Worm (Caenorhabditis elegans) whole organism, L4 larva: ENCODE data around the gene pfd-2.
A peak's percentile ranks its signal among the peaks of the same experiment; 100 is the strongest.

ENCODE experiments used
- D1046.2 ChIP-seq: fragments of 200-800 bp; sonication (Bioruptor generic); IDR thresholded peaks from 2 replicates; pipeline ENCODE4 v1.3.6; 2022; ENCODE audit warnings: missing genetic modification characterization, missing compliant biosample characterization
- F26F4.8 ChIP-seq: fragments of 200-800 bp; sonication (Bioruptor generic); conservative IDR thresholded peaks from 2 replicates; pipeline ENCODE4 v1.3.6; 2022; ENCODE audit warnings: missing genetic modification characterization, missing compliant biosample characterization
- F49E8.2 ChIP-seq: sonication (generic microtip); optimal IDR thresholded peaks from 2 replicates; lab custom pipeline; 2016; ENCODE audit warnings: missing compliant biosample characterization, mild to moderate bottlenecking, missing genetic modification characterization, borderline replicate concordance
- R02D3.7 ChIP-seq: fragments of 150-350 bp; sonication (generic microtip); optimal IDR thresholded peaks from 3 replicates; lab custom pipeline; 2014; ENCODE audit warnings: missing biosample characterization, missing genetic modification characterization
- Y105C5A.15 ChIP-seq: fragments of 200-800 bp; sonication (Bioruptor generic); IDR thresholded peaks from 2 replicates; pipeline ENCODE4 v1.3.6; 2022; ENCODE audit warnings: missing genetic modification characterization, missing compliant biosample characterization
- Y5F2A.4 ChIP-seq: fragments of 200-800 bp; sonication (Bioruptor generic); optimal IDR thresholded peaks from 2 replicates; lab custom pipeline; 2018; ENCODE audit warnings: mild to moderate bottlenecking, missing genetic modification characterization, missing compliant biosample characterization
- ZK337.2 ChIP-seq: fragments of 200-800 bp; sonication (Bioruptor generic); IDR thresholded peaks from 2 replicates; pipeline ENCODE4 v1.3.6; 2022; ENCODE audit warnings: missing genetic modification reagents, missing genetic modification characterization, missing compliant biosample characterization
- aha-1 ChIP-seq: fragments of 150-350 bp; peaks from one replicate; lab custom pipeline; 2014; ENCODE audit warnings: missing biosample characterization, missing genetic modification characterization
- ama-1 ChIP-seq: fragments of 150-350 bp; optimal IDR thresholded peaks from 2 replicates; lab custom pipeline; 2014; ENCODE audit warnings: inconsistent platforms, mixed read lengths
- attf-4 ChIP-seq: sonication (generic microtip); optimal IDR thresholded peaks from 3 replicates; lab custom pipeline; 2017; ENCODE audit warnings: missing biosample characterization, missing genetic modification characterization
- ceh-20 ChIP-seq: fragments of 200-800 bp; sonication (Bioruptor generic); IDR thresholded peaks from 2 replicates; pipeline ENCODE4 v1.3.6; 2022; ENCODE audit warnings: missing genetic modification reagents, missing genetic modification characterization, missing compliant biosample characterization
- ceh-32 ChIP-seq: sonication (generic microtip); optimal IDR thresholded peaks from 2 replicates; lab custom pipeline; 2016; ENCODE audit warnings: mild to moderate bottlenecking, missing genetic modification characterization, missing compliant biosample characterization; ENCODE audit not compliant: poor library complexity
- ceh-44 ChIP-seq: fragments of 200-800 bp; sonication (Bioruptor generic); IDR thresholded peaks from 2 replicates; pipeline ENCODE4 v1.3.6; 2022; ENCODE audit warnings: missing genetic modification reagents, missing genetic modification characterization, missing compliant biosample characterization
- ctbp-1 ChIP-seq: fragments of 200-800 bp; sonication (Bioruptor generic); IDR thresholded peaks from 2 replicates; pipeline ENCODE4 v1.3.6; 2022; ENCODE audit warnings: missing genetic modification reagents, missing genetic modification characterization, missing compliant biosample characterization
- daf-12 ChIP-seq: fragments of 150-350 bp; optimal IDR thresholded peaks from 2 replicates; lab custom pipeline; 2014; ENCODE audit warnings: missing biosample characterization, missing genetic modification reagents, missing genetic modification characterization
- daf-19 ChIP-seq: fragments of 200-800 bp; sonication (Bioruptor generic); conservative IDR thresholded peaks from 2 replicates; pipeline ENCODE4 v1.3.6; 2022; ENCODE audit warnings: missing genetic modification characterization, missing compliant biosample characterization
- daf-8 ChIP-seq: fragments of 200-800 bp; sonication (Bioruptor generic); IDR thresholded peaks from 2 replicates; pipeline ENCODE4 v1.3.6; 2022; ENCODE audit warnings: missing genetic modification characterization, missing compliant biosample characterization
- dmd-9 ChIP-seq: fragments of 200-800 bp; sonication (Bioruptor generic); IDR thresholded peaks from 2 replicates; pipeline ENCODE4 v1.3.6; 2022; ENCODE audit warnings: missing genetic modification reagents, missing genetic modification characterization, missing compliant biosample characterization
- dpl-1 ChIP-seq: fragments of 150-350 bp; optimal IDR thresholded peaks from 2 replicates; lab custom pipeline; 2014; ENCODE audit warnings: missing biosample characterization, missing genetic modification reagents, missing genetic modification characterization
- duxl-1 ChIP-seq: sonication (generic microtip); optimal IDR thresholded peaks from 2 replicates; lab custom pipeline; 2016; ENCODE audit warnings: mild to moderate bottlenecking, missing genetic modification characterization, moderate library complexity, missing compliant biosample characterization; ENCODE audit not compliant: poor library complexity
- fkh-10 ChIP-seq: fragments of 150-350 bp; optimal IDR thresholded peaks from 2 replicates; lab custom pipeline; 2014; ENCODE audit warnings: missing biosample characterization, missing genetic modification reagents, missing genetic modification characterization
- fos-1 ChIP-seq: fragments of 150-350 bp; optimal IDR thresholded peaks from 2 replicates; lab custom pipeline; 2014; ENCODE audit warnings: missing biosample characterization, missing genetic modification characterization
- gei-8 ChIP-seq: fragments of 200-800 bp; sonication (Bioruptor generic); optimal IDR thresholded peaks from 2 replicates; lab custom pipeline; 2018; ENCODE audit warnings: mild to moderate bottlenecking, missing genetic modification characterization, missing compliant biosample characterization
- hlh-11 ChIP-seq: fragments of 200-800 bp; sonication (Bioruptor generic); optimal IDR thresholded peaks from 2 replicates; lab custom pipeline; 2018; ENCODE audit warnings: mild to moderate bottlenecking, missing genetic modification characterization, missing compliant biosample characterization
- hlh-30 ChIP-seq: sonication (generic microtip); optimal IDR thresholded peaks from 2 replicates; lab custom pipeline; 2017; ENCODE audit warnings: antibody characterized with exemption, mild to moderate bottlenecking, missing genetic modification characterization, missing compliant biosample characterization; ENCODE audit not compliant: insufficient read depth
- lim-7 ChIP-seq: fragments of 200-800 bp; sonication (Bioruptor generic); IDR thresholded peaks from 2 replicates; pipeline ENCODE4 v1.3.6; 2022; ENCODE audit warnings: missing genetic modification characterization, missing compliant biosample characterization
- lir-3 ChIP-seq: sonication (generic microtip); optimal IDR thresholded peaks from 2 replicates; lab custom pipeline; 2016; ENCODE audit warnings: mild to moderate bottlenecking, missing genetic modification characterization, missing compliant biosample characterization
- madf-5 ChIP-seq, 2 experiments: fragments of 200-800 bp; sonication (Bioruptor generic); IDR thresholded peaks; 2 replicates each; pipeline ENCODE4 v1.3.6; 2022; ENCODE audit warnings: missing compliant biosample characterization in 2 of 2, missing genetic modification characterization in 2 of 2
- mdl-1 ChIP-seq, 2 experiments: fragments of 150-350 bp in 1 of 2; sonication (generic microtip) in 1 of 2; optimal IDR thresholded peaks; 2 replicates each; lab custom pipeline; 2014 to 2017; ENCODE audit warnings: missing biosample characterization in 2 of 2, missing genetic modification characterization in 2 of 2
- mdt-29 ChIP-seq: fragments of 200-800 bp; sonication (Bioruptor generic); IDR thresholded peaks from 2 replicates; pipeline ENCODE4 v1.3.6; 2022; ENCODE audit warnings: missing genetic modification reagents, missing genetic modification characterization, missing compliant biosample characterization
- mxl-3 ChIP-seq: fragments of 200-800 bp; sonication (Bioruptor generic); optimal IDR thresholded peaks from 2 replicates; lab custom pipeline; 2018; ENCODE audit warnings: mild to moderate bottlenecking, missing genetic modification characterization, missing compliant biosample characterization
- nhr-10 ChIP-seq: fragments of 150-350 bp; optimal IDR thresholded peaks from 2 replicates; lab custom pipeline; 2014; ENCODE audit warnings: missing biosample characterization, missing genetic modification characterization
- nhr-111 ChIP-seq: fragments of 200-800 bp; sonication (Bioruptor generic); optimal IDR thresholded peaks from 2 replicates; lab custom pipeline; 2018; ENCODE audit warnings: mild to moderate bottlenecking, missing genetic modification characterization, missing compliant biosample characterization
- nhr-237 ChIP-seq: sonication (generic microtip); optimal IDR thresholded peaks from 2 replicates; lab custom pipeline; 2017; ENCODE audit warnings: missing biosample characterization, missing genetic modification characterization
- nhr-28 ChIP-seq: fragments of 150-350 bp; optimal IDR thresholded peaks from 2 replicates; lab custom pipeline; 2014; ENCODE audit warnings: missing biosample characterization, missing genetic modification characterization
- nhr-42 ChIP-seq: fragments of 200-800 bp; sonication (Bioruptor generic); IDR thresholded peaks from 2 replicates; pipeline ENCODE4 v1.3.6; 2022; ENCODE audit warnings: missing genetic modification characterization, missing compliant biosample characterization
- nhr-6 ChIP-seq: fragments of 150-350 bp; optimal IDR thresholded peaks from 2 replicates; lab custom pipeline; 2014; ENCODE audit warnings: missing biosample characterization, missing genetic modification characterization
- pha-4 ChIP-seq, 2 experiments: fragments of 150-350 bp in 1 of 2; fragments of 200-800 bp in 1 of 2; sonication (Bioruptor generic) in 1 of 2; IDR thresholded peaks in 1 of 2; optimal IDR thresholded peaks in 1 of 2; 2 replicates each; pipeline versions ENCODE4 v1.3.6 to Lab custom; 2014 to 2022; ENCODE audit warnings: missing genetic modification characterization in 2 of 2, missing genetic modification reagents in 2 of 2, missing biosample characterization in 1 of 2, missing compliant biosample characterization in 1 of 2
- pqm-1 ChIP-seq: sonication (generic microtip); optimal IDR thresholded peaks from 2 replicates; lab custom pipeline; 2017; ENCODE audit warnings: missing biosample characterization, missing genetic modification characterization
- skn-1 ChIP-seq: fragments of 150-350 bp; optimal IDR thresholded peaks from 2 replicates; lab custom pipeline; 2014; ENCODE audit warnings: missing biosample characterization, missing genetic modification characterization
- snpc-1.2 ChIP-seq: fragments of 200-800 bp; sonication (Bioruptor generic); IDR thresholded peaks from 2 replicates; pipeline ENCODE4 v1.3.6; 2022; ENCODE audit warnings: missing genetic modification reagents, missing genetic modification characterization, missing compliant biosample characterization
- snpc-4 ChIP-seq: fragments of 150-350 bp; optimal IDR thresholded peaks from 2 replicates; lab custom pipeline; 2014; ENCODE audit warnings: missing biosample characterization, missing genetic modification characterization
- unc-130 ChIP-seq: sonication (generic microtip); optimal IDR thresholded peaks from 2 replicates; lab custom pipeline; 2016; ENCODE audit warnings: missing genetic modification reagents, missing genetic modification characterization, missing compliant biosample characterization
- zag-1 ChIP-seq: fragments of 150-350 bp; optimal IDR thresholded peaks from 2 replicates; lab custom pipeline; 2014; ENCODE audit warnings: missing biosample characterization, missing genetic modification characterization
- zip-11 ChIP-seq: fragments of 200-800 bp; sonication (Bioruptor generic); IDR thresholded peaks from 2 replicates; pipeline ENCODE4 v1.3.6; 2022; ENCODE audit warnings: missing genetic modification characterization, missing compliant biosample characterization
- zip-2 ChIP-seq: fragments of 150-350 bp; optimal IDR thresholded peaks from 2 replicates; lab custom pipeline; 2014; ENCODE audit warnings: missing biosample characterization, missing genetic modification characterization
- ztf-11 ChIP-seq: fragments of 150-350 bp; optimal IDR thresholded peaks from 2 replicates; lab custom pipeline; 2014; ENCODE audit warnings: missing biosample characterization, missing genetic modification characterization
- ztf-7 ChIP-seq: fragments of 150-350 bp; optimal IDR thresholded peaks from 2 replicates; lab custom pipeline; 2014; ENCODE audit warnings: missing biosample characterization, missing genetic modification characterization

Gene pfd-2

ce11 chrII:4294189-4294588, 32.3 kb upstream of the pfd-2 start:
- TF ChIP-seq ZK337.2 (no peak), nhr-6 (no peak), F26F4.8 (GFP tag; lab: Robert Waterston, UW) (no peak), snpc-1.2 (GFP tag; lab: Robert Waterston, UW) (no peak), dmd-9 (GFP tag; lab: Robert Waterston, UW) (no peak), mdt-29 (GFP tag; lab: Robert Waterston, UW) (no peak), attf-4 (tag; lab: Kevin White, UChicago) (no peak), F49E8.2 (tag; lab: Kevin White, UChicago) (no peak), ceh-44 (GFP tag; lab: Robert Waterston, UW) (no peak), R02D3.7 (tag; lab: Kevin White, UChicago) (no peak), zip-11 (GFP tag; lab: Robert Waterston, UW) (no peak), ztf-11 (tag; lab: Kevin White, UChicago) (no peak), nhr-111 (GFP tag; lab: Kevin White, UChicago) (no peak), gei-8 (no peak), ama-1 (lab: Kevin White, UChicago) (no peak), unc-130 (GFP tag; lab: Kevin White, UChicago) (no peak), ztf-7 (tag; lab: Kevin White, UChicago) (no peak)

ce11 chrII:4294801-4295200, 31.7 kb upstream of the pfd-2 start, which contains the start of gene rml-4:
rml-4 (plus strand) TSS chrII:4295101.
- TF ChIP-seq nhr-28: no peak
- TF ChIP-seq nhr-42 (GFP tag; lab: Robert Waterston, UW): no peak
- no peak for TF ChIP-seq dmd-9 (GFP tag; lab: Robert Waterston, UW)
- no peak for TF ChIP-seq fos-1 (tag; lab: Kevin White, UChicago)
- TF ChIP-seq Y105C5A.15 (GFP tag; lab: Robert Waterston, UW): no peak
- TF ChIP-seq daf-12 (tag; lab: Kevin White, UChicago): no peak
- TF ChIP-seq zip-2 (tag; lab: Kevin White, UChicago): no peak
- TF ChIP-seq pha-4 (GFP tag; IDR thresholded peaks at IDR 0.05; lab: Robert Waterston, UW): no peak
- no peak for TF ChIP-seq pha-4 (tag; optimal IDR thresholded peaks at IDR 0.05; lab: Kevin White, UChicago)
- no peak for TF ChIP-seq mdl-1 (tag; optimal IDR thresholded peaks at IDR 0.05; lab: Kevin White, UChicago)
- no peak for TF ChIP-seq mxl-3
- TF ChIP-seq F26F4.8 (GFP tag; lab: Robert Waterston, UW): no peak
- no peak for TF ChIP-seq D1046.2 (GFP tag; lab: Robert Waterston, UW)
- TF ChIP-seq lir-3: no peak
- no peak for TF ChIP-seq snpc-4 (tag; lab: Kevin White, UChicago)
- TF ChIP-seq hlh-11 (tag; lab: Kevin White, UChicago): no peak
- no peak for TF ChIP-seq Y5F2A.4 (GFP tag; lab: Kevin White, UChicago)
- TF ChIP-seq dpl-1: no peak
- TF ChIP-seq nhr-10 (tag; lab: Kevin White, UChicago): no peak
- no peak for TF ChIP-seq madf-5 (GFP tag; IDR thresholded peaks at IDR 0.05; lab: Robert Waterston, UW)

- TF ChIP-seq pqm-1 (tag; lab: Kevin White, UChicago) (peak; percentile 16), aha-1 (tag; lab: Kevin White, UChicago) (peak; percentile 57), mdt-29 (GFP tag; lab: Robert Waterston, UW) (no peak)
- TF ChIP-seq, all 104 proteins: peak for 2
Measured at ce11 chrII:4297259-4297658, 29.3 kb upstream of the pfd-2 start.

ce11 chrII:4299227-4299703, 27.3 kb upstream of the pfd-2 start, which contains the start of gene sco-1:
sco-1 (plus strand) TSS chrII:4299653.
- no peak for TF ChIP-seq nhr-237 (tag; lab: Kevin White, UChicago)
- TF ChIP-seq ctbp-1 (GFP tag; lab: Robert Waterston, UW): peak; percentile 88
- no peak for TF ChIP-seq skn-1
- no peak for TF ChIP-seq daf-8 (GFP tag; lab: Robert Waterston, UW)
- TF ChIP-seq ZK337.2: peak; percentile 96
- TF ChIP-seq zag-1 (tag; lab: Kevin White, UChicago): peak; percentile 42
- no peak for TF ChIP-seq daf-19
- no peak for TF ChIP-seq ztf-11 (tag; lab: Kevin White, UChicago)
- TF ChIP-seq nhr-10 (tag; lab: Kevin White, UChicago): peak; percentile 16
- peak; percentile 91 for TF ChIP-seq hlh-30
- TF ChIP-seq fkh-10: peak; percentile 97
- peak; percentile 94 for TF ChIP-seq ceh-20 (GFP tag; lab: Robert Waterston, UW)
- TF ChIP-seq lim-7 (GFP tag; lab: Robert Waterston, UW): 0 out of 2 replicates have a peak, but pooled peaks have one; percentile 34
- TF ChIP-seq duxl-1 (tag; lab: Kevin White, UChicago): peak; percentile 88
- TF ChIP-seq ztf-7 (tag; lab: Kevin White, UChicago): peak; percentile 85
- TF ChIP-seq ceh-32 (tag; lab: Kevin White, UChicago): no peak
